Worm (Caenorhabditis elegans) whole organism, L4 larva: ENCODE data around the gene ppt-1.

Experiments
- egl-43 ChIP-seq: fragments of 200-800 bp; sonication (Bioruptor generic); IDR thresholded peaks from 2 replicates; pipeline ENCODE4 v1.3.6; 2022; ENCODE audit warnings: missing genetic modification reagents, missing genetic modification characterization, missing compliant biosample characterization
- ztf-11 ChIP-seq: fragments of 150-350 bp; optimal IDR thresholded peaks from 2 replicates; lab custom pipeline; 2014; ENCODE audit warnings: missing biosample characterization, missing genetic modification characterization

- TF ChIP-seq egl-43 (GFP tag; lab: Robert Waterston, UW) (no peak), ztf-11 (no peak)
These were observed 31.6 kb upstream of the ppt-1 start for ce11 chrV:6657532-6658259.
